Fruit fly (Drosophila melanogaster): ENCODE measurements around the gene CG42846.

dm6 chr3L:233251-233650 lies 1.8 kb upstream of the CG42846 start, which contains the start of gene CG34453:
- no peak for TF ChIP-seq Dll (optimal IDR thresholded peaks at IDR 0.05)
- TF ChIP-seq psq (optimal IDR thresholded peaks at IDR 0.05), result no peak
- no peak for TF ChIP-seq CG8478 (optimal IDR thresholded peaks at IDR 0.05)
- TF ChIP-seq pan (optimal IDR thresholded peaks at IDR 0.05), result no peak

Measured in whole organism.